Worm (Caenorhabditis elegans): ENCODE data around the gene mrpl-20.

ce11 chrII:13321235-13321634 is 16.8 kb upstream of the mrpl-20 start:
- TF ChIP-seq ama-1 (optimal IDR thresholded peaks at IDR 0.05) = no peak
- TF ChIP-seq dmd-4 (tag; optimal IDR thresholded peaks at IDR 0.05) = no peak
- TF ChIP-seq egl-27 (tag; optimal IDR thresholded peaks at IDR 0.05) = no peak

Measured in whole organism, L2 larva.